Worm (Caenorhabditis elegans): ENCODE measurements around the gene K12H6.5.

ce11 chrII:2796431-2796830, 29.5 kb downstream of the K12H6.5 start:
- TF ChIP-seq egl-5 (tag; optimal IDR thresholded peaks at IDR 0.05) (no peak), nhr-237 (tag; optimal IDR thresholded peaks at IDR 0.05) (no peak), nhr-77 (tag; optimal IDR thresholded peaks at IDR 0.05) (no peak), nfya-1 (tag; optimal IDR thresholded peaks at IDR 0.05; ENCODE audit: insufficient read depth) (no peak), elt-1 (tag; optimal IDR thresholded peaks at IDR 0.05) (no peak), jun-1 (tag; optimal IDR thresholded peaks at IDR 0.05) (no peak)
